Worm (Caenorhabditis elegans): ENCODE data around the gene C05E4.15.
A peak's percentile ranks its signal among the peaks of the same experiment; 100 is the strongest.

C05E4.15 gene

ce11 chrV:779999-780398 is 18.9 kb upstream of the C05E4.15 start, which contains the start of gene srbc-60:
Gene srbc-60, plus strand, starts transcription at chrV:780299.
- TF ChIP-seq hlh-6 (tag; optimal IDR thresholded peaks at IDR 0.05) = no peak
- no peak for TF ChIP-seq unc-55 (GFP tag; optimal IDR thresholded peaks at IDR 0.05)

- TF ChIP-seq unc-42 (tag; optimal IDR thresholded peaks at IDR 0.05) = no peak
- no peak for TF ChIP-seq sdc-2 (tag; optimal IDR thresholded peaks at IDR 0.05)
- no peak for TF ChIP-seq odd-2 (tag; optimal IDR thresholded peaks at IDR 0.05)
- TF ChIP-seq ceh-45 (GFP tag; IDR thresholded peaks at IDR 0.05) = no peak
Measured at ce11 chrV:778339-778738, 17.2 kb upstream of the C05E4.15 start, which contains the start of gene srbc-59. Gene srbc-59, plus strand, starts transcription at chrV:778639.

- TF ChIP-seq fkh-10 (GFP tag; optimal IDR thresholded peaks at IDR 0.05) = no peak
- TF ChIP-seq pros-1 (tag; optimal IDR thresholded peaks at IDR 0.05) = no peak
- no peak for TF ChIP-seq eyg-1 (tag; optimal IDR thresholded peaks at IDR 0.05)
- no peak for TF ChIP-seq che-1 (tag; optimal IDR thresholded peaks at IDR 0.05)
- TF ChIP-seq C08G9.2 (tag; optimal IDR thresholded peaks at IDR 0.05) = no peak
- no peak for TF ChIP-seq F13H6.1 (tag; optimal IDR thresholded peaks at IDR 0.05)
- TF ChIP-seq tbx-2 (tag; optimal IDR thresholded peaks at IDR 0.05) = no peak
- no peak for TF ChIP-seq zip-5 (tag; optimal IDR thresholded peaks at IDR 0.05)
Measured at ce11 chrV:777285-777684, 16.1 kb upstream of the C05E4.15 start, which contains the start of gene R09E12.9. Gene R09E12.9, plus strand, starts transcription at chrV:777600.

- TF ChIP-seq ceh-31 (tag; optimal IDR thresholded peaks at IDR 0.05) (no peak), nfya-1 (tag; optimal IDR thresholded peaks at IDR 0.05) (no peak), hlh-8 (tag; optimal IDR thresholded peaks at IDR 0.05) (no peak), ceh-19 (GFP tag; optimal IDR thresholded peaks at IDR 0.05) (no peak), lin-11 (tag; optimal IDR thresholded peaks at IDR 0.05) (no peak), pha-4 (tag; optimal IDR thresholded peaks at IDR 0.05) (no peak), lim-6 (tag; optimal IDR thresholded peaks at IDR 0.05) (no peak), hlh-15 (tag; optimal IDR thresholded peaks at IDR 0.05) (no peak), che-1 (tag; optimal IDR thresholded peaks at IDR 0.05) (no peak), unc-3 (GFP tag; conservative IDR thresholded peaks at IDR 0.05) (no peak), unc-3 (tag; optimal IDR thresholded peaks at IDR 0.05) (no peak)
Measured at ce11 chrV:774875-775359, 13.8 kb upstream of the C05E4.15 start, which contains the start of gene srbc-58. Gene srbc-58, plus strand, starts transcription at chrV:774995.

- TF ChIP-seq ref-2 (tag; optimal IDR thresholded peaks at IDR 0.05) (no peak), unc-42 (tag; optimal IDR thresholded peaks at IDR 0.05) (no peak), C38D4.7 (GFP tag; optimal IDR thresholded peaks at IDR 0.05) (no peak), lin-11 (tag; optimal IDR thresholded peaks at IDR 0.05) (no peak), ceh-6 (GFP tag; optimal IDR thresholded peaks at IDR 0.05) (no peak), zip-5 (tag; optimal IDR thresholded peaks at IDR 0.05) (no peak)
Measured at ce11 chrV:774341-774740, 13.2 kb upstream of the C05E4.15 start.

- TF ChIP-seq ceh-48 (tag; optimal IDR thresholded peaks at IDR 0.05) = peak; percentile 10
- TF ChIP-seq nfya-1 (tag; optimal IDR thresholded peaks at IDR 0.05) = peak; percentile 83
- TF ChIP-seq T23F11.4 (GFP tag; optimal IDR thresholded peaks at IDR 0.05) = no peak
- no peak for TF ChIP-seq hlh-30 (tag; optimal IDR thresholded peaks at IDR 0.05; ENCODE audit: insufficient read depth)
- TF ChIP-seq che-1 (tag; optimal IDR thresholded peaks at IDR 0.05) = no peak
- TF ChIP-seq ceh-18 (tag; optimal IDR thresholded peaks at IDR 0.05) = peak; percentile 32
- TF ChIP-seq dve-1 (tag; optimal IDR thresholded peaks at IDR 0.05) = peak; percentile 36
- no peak for TF ChIP-seq K02D7.2 (tag; optimal IDR thresholded peaks at IDR 0.05)
- peak; percentile 44 for TF ChIP-seq elt-2 (tag; optimal IDR thresholded peaks at IDR 0.05)
- TF ChIP-seq lin-11 (tag; optimal IDR thresholded peaks at IDR 0.05) = no peak
- no peak for TF ChIP-seq hlh-15 (tag; optimal IDR thresholded peaks at IDR 0.05)
- peak; percentile 77 for TF ChIP-seq unc-55 (GFP tag; optimal IDR thresholded peaks at IDR 0.05)
- TF ChIP-seq madf-2 (tag; optimal IDR thresholded peaks at IDR 0.05) = no peak
- no peak for TF ChIP-seq ceh-9 (tag; optimal IDR thresholded peaks at IDR 0.05)
- no peak for TF ChIP-seq ceh-19 (GFP tag; optimal IDR thresholded peaks at IDR 0.05)
- TF ChIP-seq unc-42 (tag; optimal IDR thresholded peaks at IDR 0.05) = peak; percentile 64
- peak; percentile 61 for TF ChIP-seq ceh-31 (tag; optimal IDR thresholded peaks at IDR 0.05)
- peak; percentile 24 for TF ChIP-seq pax-1 (tag; optimal IDR thresholded peaks at IDR 0.05)
Measured at ce11 chrV:773256-773655, 12.1 kb upstream of the C05E4.15 start, which contains the start of gene sti-1. Gene sti-1, plus strand, starts transcription at chrV:773518.

All from whole organism, late embryonic.